Fruit fly (Drosophila melanogaster) whole organism, embryonic: Measurements from ENCODE around the gene Nse1.

Experiments
- ATbp ChIP-seq: fragments of 200-800 bp; sonication (Bioruptor generic); optimal IDR thresholded peaks from 2 replicates; lab custom pipeline; 2017; ENCODE audit warnings: missing biosample characterization, mild to moderate bottlenecking, missing genetic modification characterization, missing genetic modification reagents
- CG10462 ChIP-seq: fragments of 200-800 bp; sonication (Bioruptor generic); optimal IDR thresholded peaks from 2 replicates; lab custom pipeline; 2016; ENCODE audit warnings: missing biosample characterization, missing genetic modification characterization
- CG3065 ChIP-seq: fragments of 200-800 bp; sonication (Bioruptor generic); optimal IDR thresholded peaks from 2 replicates; lab custom pipeline; 2016; ENCODE audit warnings: missing biosample characterization, missing genetic modification characterization
- CG4424 ChIP-seq: fragments of 200-800 bp; sonication (Bioruptor generic); optimal IDR thresholded peaks from 3 replicates; lab custom pipeline; 2016; ENCODE audit warnings: missing biosample characterization, missing genetic modification characterization
- CG7556 ChIP-seq: fragments of 200-800 bp; sonication (Bioruptor generic); optimal IDR thresholded peaks from 2 replicates; lab custom pipeline; 2017; ENCODE audit warnings: missing biosample characterization, mild to moderate bottlenecking, missing genetic modification characterization
- CG8944 ChIP-seq: fragments of 200-800 bp; sonication (Bioruptor generic); optimal IDR thresholded peaks from 3 replicates; lab custom pipeline; 2016; ENCODE audit warnings: missing biosample characterization, missing genetic modification characterization
- Opbp ChIP-seq: fragments of 200-800 bp; sonication (Bioruptor generic); IDR thresholded peaks from 3 replicates; pipeline ENCODE4 v1.3.6; 2022; ENCODE audit warnings: missing biosample characterization, missing genetic modification characterization; ENCODE audit not compliant: partially characterized antibody
- Taf1 ChIP-seq: fragments of 200-800 bp; sonication (Bioruptor generic); IDR thresholded peaks from 2 replicates; pipeline ENCODE4 v1.3.6; 2022; ENCODE audit warnings: missing biosample characterization, missing genetic modification characterization
- abd-A ChIP-seq: fragments of 200-800 bp; sonication (Bioruptor generic); optimal IDR thresholded peaks from 3 replicates; lab custom pipeline; 2019; ENCODE audit warnings: missing biosample characterization, mild to moderate bottlenecking, missing genetic modification characterization, moderate library complexity
- bab2 ChIP-seq: fragments of 200-800 bp; sonication (Bioruptor generic); optimal IDR thresholded peaks from 2 replicates; lab custom pipeline; 2016; ENCODE audit warnings: missing biosample characterization, missing genetic modification characterization
- cas ChIP-seq: fragments of 200-800 bp; sonication (Bioruptor generic); IDR thresholded peaks from 2 replicates; pipeline ENCODE4 v1.3.6; 2022; ENCODE audit warnings: missing biosample characterization, missing genetic modification characterization
- crol ChIP-seq: fragments of 200-800 bp; sonication (Bioruptor generic); IDR thresholded peaks from 2 replicates; pipeline ENCODE4 v1.3.6; 2022; ENCODE audit warnings: missing biosample characterization, missing genetic modification characterization
- eyg ChIP-seq: fragments of 200-800 bp; sonication (Bioruptor generic); optimal IDR thresholded peaks from 3 replicates; lab custom pipeline; 2016; ENCODE audit warnings: missing biosample characterization, missing genetic modification characterization
- lmd ChIP-seq: fragments of 200-800 bp; sonication (Bioruptor generic); IDR thresholded peaks from 2 replicates; pipeline ENCODE4 v1.3.6; 2022; ENCODE audit warnings: missing biosample characterization, missing genetic modification characterization

DNA sequence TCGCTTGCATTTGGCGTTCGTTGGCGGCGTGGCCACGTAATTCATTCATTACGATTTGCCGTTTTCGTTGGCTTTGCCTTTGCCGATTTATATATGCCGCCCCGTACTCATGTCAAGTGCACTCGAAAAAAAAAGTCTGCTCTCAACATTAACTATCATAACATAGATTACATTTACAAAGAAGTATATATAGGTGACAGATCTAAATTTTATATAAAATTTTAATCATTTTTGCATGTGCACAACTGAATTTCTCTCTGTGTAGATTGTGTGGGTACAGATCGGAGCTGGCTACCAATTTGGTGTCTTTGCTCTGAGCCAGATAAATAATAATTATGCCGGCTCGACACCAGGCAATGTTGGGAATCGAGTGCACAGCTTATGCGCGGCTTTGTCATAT lies 21.0 kb upstream of the Nse1 start:
- no peak for TF ChIP-seq CG10462
- TF ChIP-seq eyg = no peak
- TF ChIP-seq cas = no peak
- TF ChIP-seq CG7556 (GFP tag; lab: Kevin White, UChicago) = peak; percentile 21
- TF ChIP-seq lmd (GFP tag; lab: Robert Waterston, UW) = peak; percentile 41; the same call in 1 of the 2 replicates
- TF ChIP-seq ATbp = peak; percentile 13
- TF ChIP-seq crol (GFP tag; lab: Robert Waterston, UW) = no peak
- TF ChIP-seq CG3065 (GFP tag; lab: Kevin White, UChicago) = no peak
- no peak for TF ChIP-seq Opbp
- peak; percentile 8 for TF ChIP-seq bab2 (GFP tag; lab: Kevin White, UChicago)
- peak; percentile 54 for TF ChIP-seq CG4424 (GFP tag; lab: Kevin White, UChicago)
- TF ChIP-seq abd-A (tag; lab: Kevin White, UChicago) = no peak
- TF ChIP-seq Taf1 = no peak
- no peak for TF ChIP-seq CG8944
